Fruit fly (Drosophila melanogaster) whole organism, embryonic: ENCODE results near the gene Chrac-14.

Experiments
- Aef1 ChIP-seq: fragments of 200-800 bp; sonication (Bioruptor generic); IDR thresholded peaks from 3 replicates; pipeline ENCODE4 v1.3.6; 2022; ENCODE audit warnings: missing biosample characterization, missing genetic modification characterization
- CG11093 ChIP-seq: fragments of 200-800 bp; sonication (Bioruptor generic); IDR thresholded peaks from 3 replicates; pipeline ENCODE4 v1.3.6; 2022; ENCODE audit warnings: missing biosample characterization, missing genetic modification characterization
- CG11723 ChIP-seq: fragments of 200-800 bp; sonication (Bioruptor generic); optimal IDR thresholded peaks from 2 replicates; lab custom pipeline; 2017; ENCODE audit warnings: missing biosample characterization, mild to moderate bottlenecking, missing genetic modification characterization
- CG17186 ChIP-seq: fragments of 200-800 bp; sonication (Bioruptor generic); optimal IDR thresholded peaks from 3 replicates; lab custom pipeline; 2017; ENCODE audit warnings: missing biosample characterization, missing genetic modification reagents, missing genetic modification characterization
- CG6689 ChIP-seq: fragments of 200-800 bp; sonication (Bioruptor generic); IDR thresholded peaks from 2 replicates; pipeline ENCODE4 v1.3.6; 2022; ENCODE audit warnings: missing biosample characterization, missing genetic modification characterization
- CG8478 ChIP-seq: fragments of >200 bp; optimal IDR thresholded peaks from 2 replicates; lab custom pipeline; 2018
- CTCF ChIP-seq: fragments of 200-800 bp; sonication (Bioruptor generic); optimal IDR thresholded peaks from 2 replicates; lab custom pipeline; 2017; ENCODE audit warnings: missing biosample characterization, mild to moderate bottlenecking, missing genetic modification characterization, moderate library complexity
- CoRest ChIP-seq: fragments of 200-800 bp; sonication (Bioruptor generic); optimal IDR thresholded peaks from 3 replicates; lab custom pipeline; 2018; ENCODE audit warnings: missing biosample characterization, mild to moderate bottlenecking, missing genetic modification characterization, moderate library complexity
- Mad ChIP-seq: fragments of 200-800 bp; sonication (Bioruptor generic); optimal IDR thresholded peaks from 2 replicates; lab custom pipeline; 2016; ENCODE audit warnings: missing biosample characterization, missing genetic modification characterization
- Stat92E ChIP-seq, 3 experiments: fragments of >200 bp in 2 of 3; fragments of 200-800 bp in 1 of 3; sonication (Bioruptor generic) in 1 of 3; optimal IDR thresholded peaks; 2 replicates each; lab custom pipeline; 2017 to 2019; ENCODE audit warnings: missing biosample characterization in 3 of 3, missing genetic modification characterization in 3 of 3, mild to moderate bottlenecking in 1 of 3, moderate library complexity in 1 of 3
- cad ChIP-seq: fragments of >200 bp; optimal IDR thresholded peaks from 2 replicates; lab custom pipeline; 2017; ENCODE audit warnings: missing biosample characterization, missing genetic modification characterization
- gce ChIP-seq: fragments of 200-800 bp; sonication (Bioruptor generic); IDR thresholded peaks from 3 replicates; pipeline ENCODE4 v1.3.6; 2022; ENCODE audit warnings: missing biosample characterization, missing genetic modification characterization
- p53 ChIP-seq: fragments of 200-800 bp; sonication (Bioruptor generic); optimal IDR thresholded peaks from 2 replicates; lab custom pipeline; 2016; ENCODE audit warnings: missing biosample characterization, missing genetic modification characterization
- seq ChIP-seq: fragments of 200-800 bp; sonication (Bioruptor generic); IDR thresholded peaks from 2 replicates; pipeline ENCODE4 v1.3.6; 2022; ENCODE audit warnings: missing biosample characterization, missing genetic modification characterization

dm6 chr2L:8399863-8400598 is 37.2 kb upstream of the Chrac-14 start, which contains the start of gene CG31898:
- TF ChIP-seq CG8478 (lab: Kevin White, UChicago) (no peak), CG17186 (GFP tag; lab: Kevin White, UChicago) (no peak), CG6689 (GFP tag; lab: Robert Waterston, UW) (no peak), CG11093 (GFP tag; lab: Robert Waterston, UW) (no peak), CTCF (GFP tag; lab: Kevin White, UChicago) (no peak), CG11723 (no peak), cad (no peak), seq (GFP tag; lab: Robert Waterston, UW) (no peak), p53 (GFP tag; lab: Kevin White, UChicago) (no peak), Stat92E (GFP tag; optimal IDR thresholded peaks at IDR 0.05; lab: Kevin White, UChicago) (no peak), Mad (GFP tag; lab: Kevin White, UChicago) (no peak), CoRest (tag; lab: Kevin White, UChicago) (no peak), gce (GFP tag; lab: Robert Waterston, UW) (no peak), Aef1 (no peak)
